Worm (Caenorhabditis elegans) whole organism, L2 larva: ENCODE data around the gene clc-10.
A peak's percentile ranks its signal among the peaks of the same experiment; 100 is the strongest.

Source experiments
- C34F6.9 ChIP-seq: fragments of 150-350 bp; optimal IDR thresholded peaks from 2 replicates; lab custom pipeline; 2014; ENCODE audit warnings: missing biosample characterization, missing genetic modification characterization
- F13H6.1 ChIP-seq: sonication (generic microtip); optimal IDR thresholded peaks from 2 replicates; lab custom pipeline; 2016; ENCODE audit warnings: missing genetic modification characterization, missing compliant biosample characterization
- Y55F3AM.14 ChIP-seq: fragments of 200-800 bp; sonication (Bioruptor generic); optimal IDR thresholded peaks from 2 replicates; lab custom pipeline; 2018; ENCODE audit warnings: mild to moderate bottlenecking, missing genetic modification characterization, missing compliant biosample characterization
- ZK546.5 ChIP-seq: sonication (generic microtip); optimal IDR thresholded peaks from 2 replicates; lab custom pipeline; 2017; ENCODE audit warnings: missing biosample characterization, missing genetic modification characterization
- alr-1 ChIP-seq: fragments of 150-350 bp; optimal IDR thresholded peaks from 2 replicates; lab custom pipeline; 2014; ENCODE audit warnings: missing biosample characterization, missing genetic modification characterization
- aly-2 ChIP-seq: fragments of 150-350 bp; optimal IDR thresholded peaks from 2 replicates; lab custom pipeline; 2014; ENCODE audit warnings: missing biosample characterization, missing genetic modification characterization
- blmp-1 ChIP-seq: sonication (generic microtip); optimal IDR thresholded peaks from 2 replicates; lab custom pipeline; 2017; ENCODE audit warnings: missing genetic modification characterization, mild to moderate bottlenecking, missing compliant biosample characterization, antibody characterized with exemption, moderate library complexity; ENCODE audit not compliant: insufficient read depth
- ceh-82 ChIP-seq: fragments of 150-350 bp; optimal IDR thresholded peaks from 2 replicates; lab custom pipeline; 2014; ENCODE audit warnings: missing biosample characterization, missing genetic modification characterization
- crh-2 ChIP-seq: sonication (generic microtip); optimal IDR thresholded peaks from 2 replicates; lab custom pipeline; 2017; ENCODE audit warnings: missing biosample characterization, missing genetic modification characterization
- egl-27 ChIP-seq: sonication (generic microtip); optimal IDR thresholded peaks from 3 replicates; lab custom pipeline; 2017; ENCODE audit warnings: missing biosample characterization, missing genetic modification reagents, missing genetic modification characterization
- elt-1 ChIP-seq: fragments of 150-350 bp; optimal IDR thresholded peaks from 2 replicates; lab custom pipeline; 2014; ENCODE audit warnings: missing biosample characterization, missing genetic modification characterization
- elt-3 ChIP-seq: sonication (generic microtip); optimal IDR thresholded peaks from 2 replicates; lab custom pipeline; 2017; ENCODE audit warnings: missing biosample characterization, missing genetic modification characterization
- fos-1 ChIP-seq: fragments of 150-350 bp; optimal IDR thresholded peaks from 2 replicates; lab custom pipeline; 2014; ENCODE audit warnings: missing biosample characterization, missing genetic modification characterization
- gmeb-1 ChIP-seq: fragments of 150-350 bp; optimal IDR thresholded peaks from 2 replicates; lab custom pipeline; 2014; ENCODE audit warnings: missing biosample characterization, missing genetic modification characterization
- lin-11 ChIP-seq: fragments of 150-350 bp; sonication (generic microtip); optimal IDR thresholded peaks from 2 replicates; lab custom pipeline; 2014; ENCODE audit warnings: missing biosample characterization, missing genetic modification characterization, inconsistent platforms, mixed read lengths
- lin-13 ChIP-seq: fragments of 150-350 bp; optimal IDR thresholded peaks from 2 replicates; lab custom pipeline; 2014; ENCODE audit warnings: missing biosample characterization, missing genetic modification reagents, missing genetic modification characterization
- lin-39 ChIP-seq: fragments of 150-350 bp; optimal IDR thresholded peaks from 2 replicates; lab custom pipeline; 2014; ENCODE audit warnings: missing biosample characterization, missing genetic modification reagents, missing genetic modification characterization
- lsy-2 ChIP-seq, 2 experiments: fragments of 150-350 bp in 1 of 2; sonication (generic microtip) in 1 of 2; optimal IDR thresholded peaks; 2 replicates each; lab custom pipeline; 2014 to 2017; ENCODE audit warnings: missing biosample characterization in 2 of 2, missing genetic modification characterization in 2 of 2
- mab-5 ChIP-seq: fragments of 150-350 bp; optimal IDR thresholded peaks from 2 replicates; lab custom pipeline; 2014; ENCODE audit warnings: missing biosample characterization, missing genetic modification characterization
- mbf-1 ChIP-seq: sonication (generic microtip); optimal IDR thresholded peaks from 2 replicates; lab custom pipeline; 2017; ENCODE audit warnings: missing biosample characterization, missing genetic modification characterization
- nhr-10 ChIP-seq: sonication (generic microtip); optimal IDR thresholded peaks from 2 replicates; lab custom pipeline; 2017; ENCODE audit warnings: missing biosample characterization, missing genetic modification characterization
- nhr-11 ChIP-seq: fragments of 150-350 bp; optimal IDR thresholded peaks from 2 replicates; lab custom pipeline; 2014; ENCODE audit warnings: missing biosample characterization, missing genetic modification characterization
- nhr-12 ChIP-seq: fragments of 150-350 bp; optimal IDR thresholded peaks from 2 replicates; lab custom pipeline; 2014; ENCODE audit warnings: missing biosample characterization, missing genetic modification characterization
- nhr-129 ChIP-seq: fragments of 150-350 bp; optimal IDR thresholded peaks from 2 replicates; lab custom pipeline; 2014; ENCODE audit warnings: missing biosample characterization, missing genetic modification characterization
- nhr-21 ChIP-seq: fragments of 150-350 bp; optimal IDR thresholded peaks from 2 replicates; lab custom pipeline; 2014; ENCODE audit warnings: missing biosample characterization, missing genetic modification characterization
- nhr-23 ChIP-seq: fragments of 150-350 bp; optimal IDR thresholded peaks from 2 replicates; lab custom pipeline; 2014; ENCODE audit warnings: missing biosample characterization, missing genetic modification reagents, missing genetic modification characterization
- nhr-25 ChIP-seq: fragments of 150-350 bp; sonication (generic microtip); optimal IDR thresholded peaks from 3 replicates; lab custom pipeline; 2014; ENCODE audit warnings: missing biosample characterization, missing genetic modification characterization
- nhr-6 ChIP-seq: fragments of 150-350 bp; optimal IDR thresholded peaks from 2 replicates; lab custom pipeline; 2014; ENCODE audit warnings: missing biosample characterization, missing genetic modification characterization
- sem-4 ChIP-seq: fragments of 150-350 bp; optimal IDR thresholded peaks from 2 replicates; lab custom pipeline; 2014; ENCODE audit warnings: missing biosample characterization, missing genetic modification reagents, missing genetic modification characterization
- skn-1 ChIP-seq: sonication (generic microtip); optimal IDR thresholded peaks from 2 replicates; lab custom pipeline; 2017; ENCODE audit warnings: missing biosample characterization, missing genetic modification characterization
- sma-3 ChIP-seq: sonication (generic microtip); optimal IDR thresholded peaks from 2 replicates; lab custom pipeline; 2016; ENCODE audit warnings: missing genetic modification reagents, missing genetic modification characterization, missing compliant biosample characterization
- sma-9 ChIP-seq, 2 experiments: fragments of 150-350 bp in 1 of 2; sonication (generic microtip) in 1 of 2; optimal IDR thresholded peaks; 2 replicates each; lab custom pipeline; 2014 to 2016; ENCODE audit warnings: missing genetic modification characterization in 2 of 2, mild to moderate bottlenecking in 1 of 2, missing biosample characterization in 1 of 2, missing compliant biosample characterization in 1 of 2, missing genetic modification reagents in 1 of 2, moderate library complexity in 1 of 2
- snpc-4 ChIP-seq: fragments of 150-350 bp; optimal IDR thresholded peaks from 2 replicates; lab custom pipeline; 2014; ENCODE audit warnings: missing biosample characterization, missing genetic modification characterization
- unc-39 ChIP-seq: fragments of 150-350 bp; optimal IDR thresholded peaks from 2 replicates; lab custom pipeline; 2014; ENCODE audit warnings: missing biosample characterization, missing genetic modification characterization
- unc-55 ChIP-seq: fragments of 150-350 bp; sonication (generic microtip); optimal IDR thresholded peaks from 3 replicates; lab custom pipeline; 2014; ENCODE audit warnings: missing biosample characterization, missing genetic modification reagents, missing genetic modification characterization
- zag-1 ChIP-seq: fragments of 150-350 bp; optimal IDR thresholded peaks from 2 replicates; lab custom pipeline; 2014; ENCODE audit warnings: missing biosample characterization, missing genetic modification characterization
- ztf-1 ChIP-seq: fragments of 200-800 bp; sonication (Bioruptor generic); conservative IDR thresholded peaks from 2 replicates; pipeline ENCODE4 v1.3.6; 2022; ENCODE audit warnings: missing genetic modification characterization, missing compliant biosample characterization
- ztf-11 ChIP-seq: sonication (generic microtip); optimal IDR thresholded peaks from 2 replicates; lab custom pipeline; 2017; ENCODE audit warnings: missing biosample characterization, missing genetic modification characterization
- ztf-4 ChIP-seq: fragments of 150-350 bp; optimal IDR thresholded peaks from 2 replicates; lab custom pipeline; 2014; ENCODE audit warnings: missing biosample characterization, missing genetic modification characterization

The clc-10 gene

DNA sequence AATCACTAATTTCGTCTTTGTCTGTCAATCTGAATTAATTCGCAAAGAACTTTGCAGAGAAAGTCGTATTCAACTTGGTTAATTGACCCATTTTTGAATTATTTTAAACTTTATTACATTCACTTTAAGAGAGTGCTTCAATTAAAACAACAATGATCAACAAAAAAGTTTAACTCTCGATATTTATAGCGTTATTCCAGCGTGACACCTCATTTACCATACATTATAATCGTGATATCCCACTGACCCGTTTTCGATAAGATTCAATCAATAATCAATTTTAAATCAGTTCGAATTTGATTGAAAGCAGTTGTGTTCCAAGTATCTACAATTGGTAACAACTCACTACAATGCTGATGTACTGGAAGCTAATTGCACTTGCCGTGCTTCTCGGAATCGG lies at the start of gene clc-10:
Gene clc-10 (plus strand): TSS at position 301 of the 400 bp plus-strand sequence.
- TF ChIP-seq F13H6.1 (tag; lab: Kevin White, UChicago) (no peak), mab-5 (no peak), nhr-10 (tag; lab: Kevin White, UChicago) (no peak), nhr-23 (tag; lab: Kevin White, UChicago) (no peak), ztf-1 (GFP tag; lab: Robert Waterston, UW) (no peak), ZK546.5 (tag; lab: Kevin White, UChicago) (no peak), lin-11 (tag; lab: Kevin White, UChicago) (no peak), gmeb-1 (tag; lab: Kevin White, UChicago) (no peak), blmp-1 (tag; lab: Kevin White, UChicago) (no peak), C34F6.9 (no peak), egl-27 (tag; lab: Kevin White, UChicago) (no peak), crh-2 (tag; lab: Kevin White, UChicago) (no peak)

DNA sequence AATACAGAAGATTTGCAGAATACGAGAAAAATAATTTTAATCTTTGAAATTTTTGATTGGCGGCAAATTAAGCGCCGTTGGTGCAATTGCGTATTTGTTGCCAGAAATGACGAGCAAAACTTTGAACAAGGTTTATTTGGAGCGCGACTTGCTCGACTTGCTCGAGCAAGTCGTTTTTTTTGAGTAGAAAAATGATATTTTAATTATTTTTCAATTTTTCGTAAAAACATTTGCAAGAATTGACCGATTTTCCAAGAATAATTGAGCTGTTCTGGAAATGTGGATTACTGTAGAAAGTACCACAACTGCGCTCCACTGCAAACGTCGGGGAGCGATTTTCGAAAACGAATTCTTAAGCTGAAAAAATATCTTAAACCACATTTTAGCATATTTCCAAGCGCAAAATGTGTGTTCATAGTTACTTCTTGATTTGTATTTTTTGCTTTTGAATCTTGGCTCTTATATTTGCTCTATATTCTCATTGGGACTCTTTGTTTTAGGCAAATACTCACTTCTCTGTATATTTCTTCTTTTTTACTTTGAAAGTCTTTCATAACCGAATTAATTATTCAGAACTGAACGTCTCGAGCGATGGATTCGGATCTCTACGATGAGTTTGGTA lies 47.8 kb upstream of the clc-10 start, which contains the start of the genes gcna-1 and eftu-2:
Gene gcna-1 (minus strand): TSS at position 96 of the 622 bp plus-strand sequence.
Gene eftu-2 (plus strand): TSS at position 572 of the 622 bp plus-strand sequence.
- no peak for TF ChIP-seq ZK546.5 (tag; lab: Kevin White, UChicago)
- TF ChIP-seq Y55F3AM.14 (GFP tag; lab: Kevin White, UChicago) = no peak
- TF ChIP-seq fos-1 (tag; lab: Kevin White, UChicago) = no peak
- no peak for TF ChIP-seq aly-2 (tag; lab: Kevin White, UChicago)
- TF ChIP-seq zag-1 = no peak
- no peak for TF ChIP-seq nhr-25 (tag; lab: Kevin White, UChicago)
- TF ChIP-seq F13H6.1 (tag; lab: Kevin White, UChicago) = no peak
- TF ChIP-seq alr-1 (tag; lab: Kevin White, UChicago) = no peak
- peak; percentile 16 for TF ChIP-seq nhr-129 (tag; lab: Kevin White, UChicago)
- no peak for TF ChIP-seq mab-5
- no peak for TF ChIP-seq elt-3
- no peak for TF ChIP-seq lin-13 (GFP tag; lab: Kevin White, UChicago)
- TF ChIP-seq crh-2 (tag; lab: Kevin White, UChicago) = no peak
- TF ChIP-seq ceh-82 (tag; lab: Kevin White, UChicago) = no peak
- peak; percentile 76 to 96 for TF ChIP-seq lsy-2 (tag; optimal IDR thresholded peaks at IDR 0.05; lab: Kevin White, UChicago)
- no peak for TF ChIP-seq elt-1 (tag; lab: Kevin White, UChicago)
- no peak for TF ChIP-seq nhr-6 (tag; lab: Kevin White, UChicago)
- no peak for TF ChIP-seq nhr-11 (tag; lab: Kevin White, UChicago)
- TF ChIP-seq gmeb-1 (tag; lab: Kevin White, UChicago) = peak; percentile 72
- TF ChIP-seq sma-9 (GFP tag; optimal IDR thresholded peaks at IDR 0.05; lab: Kevin White, UChicago) = no peak
- TF ChIP-seq sma-9 (tag; optimal IDR thresholded peaks at IDR 0.05; lab: Kevin White, UChicago) = no peak
- no peak for TF ChIP-seq ztf-11
- TF ChIP-seq snpc-4 (tag; lab: Kevin White, UChicago) = no peak
- no peak for TF ChIP-seq nhr-10 (tag; lab: Kevin White, UChicago)
- TF ChIP-seq unc-55 (GFP tag; lab: Kevin White, UChicago) = peak; percentile 47
- TF ChIP-seq C34F6.9 = no peak
- no peak for TF ChIP-seq lin-39 (tag; lab: Kevin White, UChicago)
- TF ChIP-seq egl-27 (tag; lab: Kevin White, UChicago) = no peak
- TF ChIP-seq mbf-1 (tag; lab: Kevin White, UChicago) = no peak
- TF ChIP-seq sma-3 (GFP tag; lab: Kevin White, UChicago) = peak; percentile 20
- no peak for TF ChIP-seq blmp-1 (tag; lab: Kevin White, UChicago)
- no peak for TF ChIP-seq ztf-4 (tag; lab: Kevin White, UChicago)
- no peak for TF ChIP-seq nhr-12 (tag; lab: Kevin White, UChicago)
- no peak for TF ChIP-seq nhr-21 (tag; lab: Kevin White, UChicago)
- no peak for TF ChIP-seq sem-4 (tag; lab: Kevin White, UChicago)
- TF ChIP-seq skn-1 (tag; lab: Kevin White, UChicago) = no peak
- no peak for TF ChIP-seq unc-39 (tag; lab: Kevin White, UChicago)
